Fruit fly (Drosophila melanogaster) whole organism, embryonic: ENCODE results near the gene Tip60.
A peak's percentile ranks its signal among the peaks of the same experiment; 100 is the strongest.

Experiments used
- CG10147 ChIP-seq: fragments of 200-800 bp; sonication (Bioruptor generic); optimal IDR thresholded peaks from 2 replicates; lab custom pipeline; 2019; ENCODE audit warnings: missing biosample characterization, mild to moderate bottlenecking, missing genetic modification characterization, moderate library complexity
- CG10321 ChIP-seq: fragments of 200-800 bp; sonication (Bioruptor generic); IDR thresholded peaks from 2 replicates; pipeline ENCODE4 v1.3.6; 2022; ENCODE audit warnings: missing biosample characterization, missing genetic modification characterization
- CG10654 ChIP-seq: fragments of 200-800 bp; sonication (Bioruptor generic); optimal IDR thresholded peaks from 2 replicates; lab custom pipeline; 2016; ENCODE audit warnings: missing biosample characterization, missing genetic modification characterization
- CG11093 ChIP-seq: fragments of 200-800 bp; sonication (Bioruptor generic); IDR thresholded peaks from 3 replicates; pipeline ENCODE4 v1.3.6; 2022; ENCODE audit warnings: missing biosample characterization, missing genetic modification characterization
- CG11456 ChIP-seq: fragments of 200-800 bp; sonication (Bioruptor generic); IDR thresholded peaks from 3 replicates; pipeline ENCODE4 v1.3.6; 2022; ENCODE audit warnings: missing biosample characterization, missing genetic modification characterization
- CG12299 ChIP-seq: fragments of 200-800 bp; sonication (Bioruptor generic); optimal IDR thresholded peaks from 2 replicates; lab custom pipeline; 2018; ENCODE audit warnings: missing biosample characterization, mild to moderate bottlenecking, missing genetic modification characterization
- CG12659 ChIP-seq: fragments of 200-800 bp; sonication (Bioruptor generic); optimal IDR thresholded peaks from 3 replicates; lab custom pipeline; 2017; ENCODE audit warnings: mild to moderate bottlenecking, missing biosample characterization, missing genetic modification reagents, missing genetic modification characterization
- CG14710 ChIP-seq: fragments of 200-800 bp; sonication (Bioruptor generic); optimal IDR thresholded peaks from 3 replicates; lab custom pipeline; 2019; ENCODE audit warnings: missing biosample characterization, mild to moderate bottlenecking, missing genetic modification characterization, moderate library complexity
- CG14860 ChIP-seq: fragments of 200-800 bp; sonication (Bioruptor generic); IDR thresholded peaks from 3 replicates; pipeline ENCODE4 v1.3.6; 2022; ENCODE audit warnings: missing biosample characterization, missing genetic modification characterization; ENCODE audit not compliant: partially characterized antibody
- CG15696 ChIP-seq: fragments of 200-800 bp; sonication (Bioruptor generic); optimal IDR thresholded peaks from 2 replicates; lab custom pipeline; 2019; ENCODE audit warnings: missing biosample characterization, mild to moderate bottlenecking, missing genetic modification characterization, moderate library complexity
- CG17829 ChIP-seq: fragments of 200-800 bp; optimal IDR thresholded peaks from 2 replicates; lab custom pipeline; 2019; ENCODE audit warnings: missing biosample characterization, mild to moderate bottlenecking, missing genetic modification characterization, moderate library complexity
- CG2678 ChIP-seq: fragments of 200-800 bp; sonication (Bioruptor generic); optimal IDR thresholded peaks from 3 replicates; lab custom pipeline; 2019; ENCODE audit warnings: missing biosample characterization, mild to moderate bottlenecking, missing genetic modification characterization, moderate library complexity
- CG31365 ChIP-seq: fragments of 200-800 bp; sonication (Bioruptor generic); optimal IDR thresholded peaks from 2 replicates; lab custom pipeline; 2018; ENCODE audit warnings: missing biosample characterization, mild to moderate bottlenecking, missing genetic modification characterization
- CG42726 ChIP-seq: fragments of 200-800 bp; sonication (Bioruptor generic); IDR thresholded peaks from 2 replicates; pipeline ENCODE4 v1.3.6; 2022; ENCODE audit warnings: missing biosample characterization, missing genetic modification characterization; ENCODE audit not compliant: partially characterized antibody
- CG4328 ChIP-seq: fragments of 200-800 bp; sonication (Bioruptor generic); optimal IDR thresholded peaks from 3 replicates; lab custom pipeline; 2017; ENCODE audit warnings: missing biosample characterization, missing genetic modification reagents, missing genetic modification characterization
- CG7372 ChIP-seq: fragments of 200-800 bp; sonication (Bioruptor generic); IDR thresholded peaks from 2 replicates; pipeline ENCODE4 v1.3.6; 2022; ENCODE audit warnings: missing biosample characterization, missing genetic modification characterization
- CG7963 ChIP-seq: fragments of 200-800 bp; sonication (Bioruptor generic); IDR thresholded peaks from 3 replicates; pipeline ENCODE4 v1.3.6; 2022; ENCODE audit warnings: missing biosample characterization, missing genetic modification characterization; ENCODE audit not compliant: partially characterized antibody
- CG9437 ChIP-seq: fragments of 200-800 bp; sonication (Bioruptor generic); optimal IDR thresholded peaks from 2 replicates; lab custom pipeline; 2018; ENCODE audit warnings: missing biosample characterization, mild to moderate bottlenecking, missing genetic modification characterization
- Chrac-16 ChIP-seq: fragments of 200-800 bp; sonication (Bioruptor generic); optimal IDR thresholded peaks from 3 replicates; lab custom pipeline; 2016; ENCODE audit warnings: missing biosample characterization, missing genetic modification characterization
- Dad ChIP-seq: fragments of 200-800 bp; sonication (Bioruptor generic); optimal IDR thresholded peaks from 3 replicates; lab custom pipeline; 2016; ENCODE audit warnings: missing biosample characterization, missing genetic modification characterization
- Hr51 ChIP-seq, 2 experiments: fragments of 200-800 bp; sonication (Bioruptor generic); optimal IDR thresholded peaks; 2 replicates in 1 of 2; 3 replicates in 1 of 2; lab custom pipeline; 2016 to 2018; ENCODE audit warnings: missing biosample characterization in 2 of 2, missing genetic modification characterization in 2 of 2, mild to moderate bottlenecking in 1 of 2, moderate library complexity in 1 of 2
- Hsf ChIP-seq: fragments of 200-800 bp; sonication (Bioruptor generic); optimal IDR thresholded peaks from 3 replicates; lab custom pipeline; 2016; ENCODE audit warnings: missing biosample characterization, missing genetic modification characterization
- Opbp ChIP-seq: fragments of 200-800 bp; sonication (Bioruptor generic); IDR thresholded peaks from 3 replicates; pipeline ENCODE4 v1.3.6; 2022; ENCODE audit warnings: missing biosample characterization, missing genetic modification characterization; ENCODE audit not compliant: partially characterized antibody
- Rfx ChIP-seq: fragments of 200-800 bp; sonication (Bioruptor generic); IDR thresholded peaks from 2 replicates; pipeline ENCODE4 v1.3.6; 2022; ENCODE audit warnings: missing biosample characterization, missing genetic modification characterization
- Scr ChIP-seq: fragments of 200-800 bp; sonication (Bioruptor generic); IDR thresholded peaks from 2 replicates; pipeline ENCODE4 v1.3.6; 2022; ENCODE audit warnings: missing biosample characterization, missing genetic modification characterization; ENCODE audit not compliant: partially characterized antibody
- Ssrp ChIP-seq: fragments of 200-800 bp; sonication (Bioruptor generic); optimal IDR thresholded peaks from 2 replicates; lab custom pipeline; 2018; ENCODE audit warnings: missing biosample characterization, mild to moderate bottlenecking, missing genetic modification characterization, moderate library complexity
- Usf ChIP-seq: fragments of 200-800 bp; sonication (Bioruptor generic); optimal IDR thresholded peaks from 2 replicates; lab custom pipeline; 2017; ENCODE audit warnings: missing genotype, missing biosample characterization, missing genetic modification characterization
- bcd ChIP-seq: fragments of 200-800 bp; sonication (Bioruptor generic); optimal IDR thresholded peaks from 2 replicates; lab custom pipeline; 2017; ENCODE audit warnings: missing biosample characterization, mild to moderate bottlenecking, missing genetic modification characterization
- chm ChIP-seq: fragments of 200-800 bp; sonication (Bioruptor generic); IDR thresholded peaks from 2 replicates; pipeline ENCODE4 v1.3.6; 2022; ENCODE audit warnings: missing biosample characterization, missing genetic modification characterization
- chn ChIP-seq: fragments of 200-800 bp; sonication (Bioruptor generic); optimal IDR thresholded peaks from 2 replicates; lab custom pipeline; 2016; ENCODE audit warnings: missing biosample characterization, missing genetic modification characterization
- danr ChIP-seq: fragments of 200-800 bp; sonication (Bioruptor generic); IDR thresholded peaks from 2 replicates; pipeline ENCODE4 v1.3.6; 2022; ENCODE audit warnings: missing biosample characterization, missing genetic modification characterization
- dm ChIP-seq: fragments of 200-800 bp; sonication (Bioruptor generic); optimal IDR thresholded peaks from 3 replicates; lab custom pipeline; 2016; ENCODE audit warnings: missing biosample characterization, missing genetic modification characterization
- gfzf ChIP-seq: fragments of 200-800 bp; sonication (Bioruptor generic); optimal IDR thresholded peaks from 2 replicates; lab custom pipeline; 2016; ENCODE audit warnings: missing biosample characterization, mild to moderate bottlenecking, missing genetic modification characterization, moderate library complexity
- hb ChIP-seq: fragments of 200-800 bp; sonication (Bioruptor generic); IDR thresholded peaks from 3 replicates; pipeline ENCODE4 v1.3.6; 2022; ENCODE audit warnings: missing biosample characterization, missing genetic modification characterization; ENCODE audit not compliant: partially characterized antibody
- hbn ChIP-seq: fragments of 200-800 bp; sonication (Bioruptor generic); IDR thresholded peaks from 2 replicates; pipeline ENCODE4 v1.3.6; 2022; ENCODE audit warnings: missing biosample characterization, missing genetic modification characterization; ENCODE audit not compliant: partially characterized antibody
- jing ChIP-seq: fragments of 200-800 bp; sonication (Bioruptor generic); optimal IDR thresholded peaks from 2 replicates; lab custom pipeline; 2018; ENCODE audit warnings: missing biosample characterization, mild to moderate bottlenecking, missing genetic modification characterization
- kni ChIP-seq: fragments of 200-800 bp; sonication (Bioruptor generic); optimal IDR thresholded peaks from 3 replicates; lab custom pipeline; 2017; ENCODE audit warnings: mild to moderate bottlenecking, missing biosample characterization, missing genetic modification reagents, missing genetic modification characterization
- nmo ChIP-seq: fragments of 200-800 bp; sonication (Bioruptor generic); optimal IDR thresholded peaks from 2 replicates; lab custom pipeline; 2018; ENCODE audit warnings: missing biosample characterization, mild to moderate bottlenecking, missing genetic modification characterization, moderate library complexity
- org-1 ChIP-seq: fragments of 200-800 bp; sonication (Bioruptor generic); optimal IDR thresholded peaks from 2 replicates; lab custom pipeline; 2017; ENCODE audit warnings: missing biosample characterization, missing genetic modification characterization
- prd ChIP-seq, 3 experiments: fragments of >200 bp in 2 of 3; fragments of 200-800 bp in 1 of 3; sonication (Bioruptor generic) in 1 of 3; optimal IDR thresholded peaks in 2 of 3; IDR thresholded peaks in 1 of 3; 2 replicates in 2 of 3; 3 replicates in 1 of 3; pipeline versions ENCODE4 v1.3.6 to Lab custom; 2017 to 2022; ENCODE audit warnings: missing biosample characterization in 1 of 3, missing genetic modification characterization in 1 of 3
- schlank ChIP-seq: fragments of 200-800 bp; sonication (Bioruptor generic); optimal IDR thresholded peaks from 2 replicates; lab custom pipeline; 2018; ENCODE audit warnings: missing biosample characterization, mild to moderate bottlenecking, missing genetic modification characterization
- sna ChIP-seq: fragments of 200-800 bp; sonication (Bioruptor generic); IDR thresholded peaks from 2 replicates; pipeline ENCODE4 v1.3.6; 2022; ENCODE audit warnings: missing biosample characterization, missing genetic modification characterization; ENCODE audit not compliant: partially characterized antibody
- sqz ChIP-seq: fragments of 200-800 bp; sonication (Bioruptor generic); optimal IDR thresholded peaks from 3 replicates; lab custom pipeline; 2018; ENCODE audit warnings: missing biosample characterization, mild to moderate bottlenecking, missing genetic modification characterization
- sr ChIP-seq: fragments of 200-800 bp; sonication (Bioruptor generic); IDR thresholded peaks from 3 replicates; pipeline ENCODE4 v1.3.6; 2022; ENCODE audit warnings: missing biosample characterization, missing genetic modification characterization
- stwl ChIP-seq: fragments of 200-800 bp; sonication (Bioruptor generic); optimal IDR thresholded peaks from 3 replicates; lab custom pipeline; 2018; ENCODE audit warnings: missing biosample characterization, mild to moderate bottlenecking, missing genetic modification characterization, moderate library complexity
- tll ChIP-seq, 2 experiments: fragments of 200-800 bp in 1 of 2; fragments of >200 bp in 1 of 2; sonication (Bioruptor generic) in 1 of 2; optimal IDR thresholded peaks; 2 replicates each; lab custom pipeline; 2017 to 2019; ENCODE audit warnings: missing biosample characterization in 2 of 2, missing genetic modification characterization in 2 of 2, mild to moderate bottlenecking in 1 of 2, moderate library complexity in 1 of 2
- zen ChIP-seq: fragments of 200-800 bp; sonication (Bioruptor generic); optimal IDR thresholded peaks from 3 replicates; lab custom pipeline; 2018; ENCODE audit warnings: missing biosample characterization, mild to moderate bottlenecking, missing genetic modification characterization, moderate library complexity

Gene Tip60

DNA sequence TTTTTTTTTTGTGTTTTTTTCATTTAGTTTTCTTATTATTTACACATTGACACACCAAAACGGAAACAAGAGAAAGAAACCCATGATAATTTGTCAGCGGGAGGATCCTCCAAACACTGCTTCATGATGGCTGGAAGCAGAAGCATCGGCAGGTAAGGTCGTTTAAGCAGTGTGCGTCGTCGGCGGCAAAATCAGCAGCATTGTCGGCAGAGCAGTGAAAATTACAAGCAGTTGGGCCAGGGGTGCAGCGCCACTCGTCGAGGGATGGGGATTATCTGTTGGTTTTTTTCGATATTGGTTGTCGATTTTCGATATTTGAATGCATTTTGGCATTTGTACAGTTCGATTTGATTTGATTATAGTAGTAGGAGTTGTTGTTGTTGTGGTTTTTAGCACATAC is 21.8 kb upstream of the Tip60 start (continued):
- TF ChIP-seq Hr51 (GFP tag; optimal IDR thresholded peaks at IDR 0.05; lab: Kevin White, UChicago) (no peak), CG4328 (no peak), CG10654 (GFP tag; lab: Kevin White, UChicago) (no peak), Rfx (no peak), jing (GFP tag; lab: Kevin White, UChicago) (no peak), schlank (tag; lab: Kevin White, UChicago) (no peak), CG42726 (GFP tag; lab: Robert Waterston, UW) (0 out of 2 replicates have a peak, but pooled peaks have one; percentile 39), Chrac-16 (GFP tag; lab: Kevin White, UChicago) (no peak), sr (no peak), prd (optimal IDR thresholded peaks at IDR 0.05; lab: Kevin White, UChicago) (no peak), prd (GFP tag; IDR thresholded peaks at IDR 0.05; lab: Robert Waterston, UW) (no peak), sqz (GFP tag; lab: Kevin White, UChicago) (no peak), CG10147 (no peak), Usf (GFP tag; lab: Kevin White, UChicago) (no peak), CG10321 (GFP tag; lab: Robert Waterston, UW) (no peak), CG31365 (tag; lab: Kevin White, UChicago) (peak; percentile 91), bcd (no peak), CG11093 (GFP tag; lab: Robert Waterston, UW) (no peak), Ssrp (no peak), CG11456 (GFP tag; lab: Robert Waterston, UW) (no peak)
- TF ChIP-seq, all 482 proteins: peak for 7

DNA sequence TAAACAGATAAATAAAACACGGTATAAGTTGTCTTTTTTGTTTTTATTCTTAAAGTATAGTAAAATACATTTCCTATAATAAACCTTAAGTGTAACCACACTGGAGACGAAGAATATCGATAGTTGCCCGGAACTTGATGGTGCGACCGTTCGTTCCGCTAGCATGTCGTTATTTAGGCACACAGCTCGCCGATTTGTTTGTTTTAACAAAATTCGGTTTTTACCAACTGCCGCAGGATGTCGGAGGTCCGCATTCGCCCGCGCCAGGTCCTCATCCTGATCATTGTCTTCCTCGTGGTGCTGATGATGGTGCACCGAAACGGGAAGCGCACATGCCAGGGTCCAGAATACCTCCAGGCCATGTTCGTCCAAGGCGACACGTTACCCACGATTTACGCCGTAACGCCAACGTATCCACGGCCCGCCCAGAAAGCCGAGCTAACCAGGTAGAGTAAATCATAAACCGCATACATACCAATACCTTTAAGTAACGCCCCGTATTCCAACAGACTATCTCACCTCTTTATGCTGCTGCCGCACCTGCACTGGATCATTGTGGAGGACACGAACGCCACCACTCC is 13.9 kb upstream of the Tip60 start, which contains the start of gene GlcAT-I:
GlcAT-I (plus strand) TSS at position 163 of the 581 bp plus-strand sequence.
- TF ChIP-seq sna (GFP tag; lab: Robert Waterston, UW) (0 out of 2 replicates have a peak, but pooled peaks have one; percentile 44), stwl (tag; lab: Kevin White, UChicago) (peak; percentile 76), danr (GFP tag; lab: Robert Waterston, UW) (no peak), CG9437 (GFP tag; lab: Kevin White, UChicago) (peak; percentile 81), CG17829 (tag; lab: Kevin White, UChicago) (no peak), zen (tag; lab: Kevin White, UChicago) (no peak), CG15696 (tag; lab: Kevin White, UChicago) (no peak), CG7963 (GFP tag; lab: Robert Waterston, UW) (peak; percentile 20; the same call in 1 of the 3 replicates), CG7372 (GFP tag; lab: Robert Waterston, UW) (no peak), org-1 (GFP tag; lab: Kevin White, UChicago) (no peak), CG14710 (tag; lab: Kevin White, UChicago) (peak; percentile 99), CG12299 (tag; lab: Kevin White, UChicago) (no peak), Opbp (GFP tag; lab: Robert Waterston, UW) (peak; percentile 61; the same call in 1 of the 3 replicates), CG2678 (tag; lab: Kevin White, UChicago) (no peak), Scr (peak; percentile 61), dm (peak; percentile 29), hb (GFP tag; lab: Robert Waterston, UW) (0 out of 3 replicates have a peak, but pooled peaks have one; percentile 15), chm (GFP tag; lab: Robert Waterston, UW) (no peak), kni (GFP tag; lab: Kevin White, UChicago) (no peak), nmo (GFP tag; lab: Kevin White, UChicago) (peak; percentile 4), CG14860 (GFP tag; lab: Robert Waterston, UW) (0 out of 3 replicates have a peak, but pooled peaks have one; percentile 43), chn (GFP tag; lab: Kevin White, UChicago) (no peak), tll (GFP tag; optimal IDR thresholded peaks at IDR 0.05; lab: Kevin White, UChicago) (no peak), Hsf (GFP tag; lab: Kevin White, UChicago) (no peak), gfzf (peak; percentile 76), hbn (GFP tag; lab: Robert Waterston, UW) (0 out of 2 replicates have a peak, but pooled peaks have one; percentile 28), Dad (GFP tag; lab: Kevin White, UChicago) (no peak), CG12659 (GFP tag; lab: Kevin White, UChicago) (peak; percentile 39)
